Fruit fly (Drosophila melanogaster) whole organism, embryonic: Measurements from ENCODE around the gene Kap3.

ENCODE experiments used
- Atf3 ChIP-seq: fragments of 200-800 bp; sonication (Bioruptor generic); optimal IDR thresholded peaks from 3 replicates; lab custom pipeline; 2016; ENCODE audit warnings: missing biosample characterization, missing genetic modification characterization
- B-H1 ChIP-seq: fragments of 200-800 bp; sonication (Bioruptor generic); IDR thresholded peaks from 3 replicates; pipeline ENCODE4 v1.3.6; 2022; ENCODE audit warnings: missing biosample characterization, missing genetic modification characterization
- CG10979 ChIP-seq: fragments of 200-800 bp; sonication (Bioruptor generic); optimal IDR thresholded peaks from 2 replicates; lab custom pipeline; 2018; ENCODE audit warnings: missing biosample characterization, mild to moderate bottlenecking, missing genetic modification characterization, moderate library complexity
- CG12299 ChIP-seq: fragments of 200-800 bp; sonication (Bioruptor generic); optimal IDR thresholded peaks from 2 replicates; lab custom pipeline; 2018; ENCODE audit warnings: missing biosample characterization, mild to moderate bottlenecking, missing genetic modification characterization
- CG12744 ChIP-seq: fragments of 200-800 bp; sonication (Bioruptor generic); optimal IDR thresholded peaks from 2 replicates; lab custom pipeline; 2016; ENCODE audit warnings: missing biosample characterization, missing genetic modification characterization
- CG13775 ChIP-seq: fragments of 200-800 bp; sonication (Bioruptor generic); optimal IDR thresholded peaks from 3 replicates; lab custom pipeline; 2017; ENCODE audit warnings: missing biosample characterization, mild to moderate bottlenecking, missing genetic modification characterization
- CG13894 ChIP-seq: fragments of 200-800 bp; sonication (Bioruptor generic); optimal IDR thresholded peaks from 3 replicates; lab custom pipeline; 2018; ENCODE audit warnings: missing biosample characterization, mild to moderate bottlenecking, missing genetic modification characterization, moderate library complexity
- CG14860 ChIP-seq: fragments of 200-800 bp; sonication (Bioruptor generic); IDR thresholded peaks from 3 replicates; pipeline ENCODE4 v1.3.6; 2022; ENCODE audit warnings: missing biosample characterization, missing genetic modification characterization; ENCODE audit not compliant: partially characterized antibody
- CG14965 ChIP-seq: fragments of 200-800 bp; sonication (Bioruptor generic); optimal IDR thresholded peaks from 2 replicates; lab custom pipeline; 2016; ENCODE audit warnings: missing biosample characterization, missing genetic modification characterization, borderline replicate concordance
- CG1647 ChIP-seq: fragments of 200-800 bp; sonication (Bioruptor generic); optimal IDR thresholded peaks from 3 replicates; lab custom pipeline; 2016; ENCODE audit warnings: missing biosample characterization, missing genetic modification characterization
- CG17328 ChIP-seq: fragments of 200-800 bp; sonication (Bioruptor generic); IDR thresholded peaks from 2 replicates; pipeline ENCODE4 v1.3.6; 2022; ENCODE audit warnings: missing biosample characterization, missing genetic modification characterization
- CG1832 ChIP-seq: fragments of 200-800 bp; sonication (Bioruptor generic); optimal IDR thresholded peaks from 2 replicates; lab custom pipeline; 2017; ENCODE audit warnings: missing biosample characterization, mild to moderate bottlenecking, missing genetic modification characterization, inconsistent platforms
- CG3065 ChIP-seq: fragments of 200-800 bp; sonication (Bioruptor generic); optimal IDR thresholded peaks from 2 replicates; lab custom pipeline; 2016; ENCODE audit warnings: missing biosample characterization, missing genetic modification characterization
- CG31224 ChIP-seq: fragments of 200-800 bp; sonication (Bioruptor generic); IDR thresholded peaks from 2 replicates; pipeline ENCODE4 v1.3.6; 2022; ENCODE audit warnings: missing biosample characterization, missing genetic modification characterization
- CG6689 ChIP-seq: fragments of 200-800 bp; sonication (Bioruptor generic); IDR thresholded peaks from 2 replicates; pipeline ENCODE4 v1.3.6; 2022; ENCODE audit warnings: missing biosample characterization, missing genetic modification characterization
- CG7357 ChIP-seq: fragments of 200-800 bp; sonication (Bioruptor generic); IDR thresholded peaks from 3 replicates; pipeline ENCODE4 v1.3.6; 2022; ENCODE audit warnings: missing biosample characterization, missing genetic modification characterization
- CG7745 ChIP-seq: fragments of 200-800 bp; sonication (Bioruptor generic); optimal IDR thresholded peaks from 2 replicates; lab custom pipeline; 2018; ENCODE audit warnings: missing biosample characterization, mild to moderate bottlenecking, missing genetic modification characterization, moderate library complexity
- CG7987 ChIP-seq: fragments of 200-800 bp; sonication (Bioruptor generic); optimal IDR thresholded peaks from 2 replicates; lab custom pipeline; 2018; ENCODE audit warnings: missing biosample characterization, mild to moderate bottlenecking, missing genetic modification characterization, moderate library complexity
- CG8388 ChIP-seq: fragments of 200-800 bp; sonication (Bioruptor generic); optimal IDR thresholded peaks from 2 replicates; lab custom pipeline; 2019; ENCODE audit warnings: missing biosample characterization, mild to moderate bottlenecking, missing genetic modification characterization, moderate library complexity
- CG8765 ChIP-seq: fragments of 200-800 bp; sonication (Bioruptor generic); IDR thresholded peaks from 2 replicates; pipeline ENCODE4 v1.3.6; 2022; ENCODE audit warnings: missing biosample characterization, missing genetic modification characterization
- ERR ChIP-seq: fragments of 200-800 bp; sonication (Bioruptor generic); optimal IDR thresholded peaks from 2 replicates; lab custom pipeline; 2016; ENCODE audit warnings: missing biosample characterization, missing genetic modification characterization
- Fer1 ChIP-seq: fragments of 200-800 bp; sonication (Bioruptor generic); optimal IDR thresholded peaks from 2 replicates; lab custom pipeline; 2017; ENCODE audit warnings: missing biosample characterization, mild to moderate bottlenecking, missing genetic modification characterization
- Gsc ChIP-seq: fragments of 200-800 bp; sonication (Bioruptor generic); IDR thresholded peaks from 2 replicates; pipeline ENCODE4 v1.3.6; 2022; ENCODE audit warnings: missing biosample characterization, missing genetic modification characterization
- Jarid2 ChIP-seq: fragments of 200-800 bp; sonication (Bioruptor generic); optimal IDR thresholded peaks from 3 replicates; lab custom pipeline; 2017; ENCODE audit warnings: mild to moderate bottlenecking, missing biosample characterization, missing genetic modification reagents, missing genetic modification characterization
- Mes4 ChIP-seq: fragments of 200-800 bp; sonication (Bioruptor generic); optimal IDR thresholded peaks from 2 replicates; lab custom pipeline; 2016; ENCODE audit warnings: missing biosample characterization, missing genetic modification characterization
- Mrtf ChIP-seq: fragments of 200-800 bp; sonication (Bioruptor generic); IDR thresholded peaks from 3 replicates; pipeline ENCODE4 v1.3.6; 2022; ENCODE audit warnings: missing biosample characterization, missing genetic modification characterization
- NfI ChIP-seq: fragments of 200-800 bp; sonication (Bioruptor generic); optimal IDR thresholded peaks from 3 replicates; lab custom pipeline; 2018; ENCODE audit warnings: missing biosample characterization, mild to moderate bottlenecking, missing genetic modification characterization, moderate library complexity
- Ssrp ChIP-seq: fragments of 200-800 bp; sonication (Bioruptor generic); optimal IDR thresholded peaks from 2 replicates; lab custom pipeline; 2018; ENCODE audit warnings: missing biosample characterization, mild to moderate bottlenecking, missing genetic modification characterization, moderate library complexity
- al ChIP-seq: fragments of 200-800 bp; sonication (Bioruptor generic); IDR thresholded peaks from 2 replicates; pipeline ENCODE4 v1.3.6; 2022; ENCODE audit warnings: missing biosample characterization, missing genetic modification characterization
- ase ChIP-seq: fragments of 200-800 bp; sonication (Bioruptor generic); IDR thresholded peaks from 3 replicates; pipeline ENCODE4 v1.3.6; 2022; ENCODE audit warnings: missing biosample characterization, missing genetic modification characterization
- ato ChIP-seq: fragments of 200-800 bp; sonication (Bioruptor generic); IDR thresholded peaks from 2 replicates; pipeline ENCODE4 v1.3.6; 2022; ENCODE audit warnings: missing biosample characterization, missing genetic modification characterization; ENCODE audit not compliant: partially characterized antibody
- bigmax ChIP-seq: fragments of 200-800 bp; sonication (Bioruptor generic); optimal IDR thresholded peaks from 2 replicates; lab custom pipeline; 2018; ENCODE audit warnings: missing biosample characterization, mild to moderate bottlenecking, missing genetic modification characterization
- btn ChIP-seq: fragments of 200-800 bp; sonication (Bioruptor generic); optimal IDR thresholded peaks from 2 replicates; lab custom pipeline; 2016; ENCODE audit warnings: missing biosample characterization, missing genetic modification characterization
- cas ChIP-seq: fragments of 200-800 bp; sonication (Bioruptor generic); IDR thresholded peaks from 2 replicates; pipeline ENCODE4 v1.3.6; 2022; ENCODE audit warnings: missing biosample characterization, missing genetic modification characterization
- dpn ChIP-seq, 2 experiments: fragments of 200-800 bp; sonication (Bioruptor generic); optimal IDR thresholded peaks; 3 replicates each; lab custom pipeline; 2016; ENCODE audit warnings: missing biosample characterization in 2 of 2, missing genetic modification characterization in 2 of 2
- ems ChIP-seq: fragments of 200-800 bp; sonication (Bioruptor generic); optimal IDR thresholded peaks from 3 replicates; lab custom pipeline; 2016; ENCODE audit warnings: missing biosample characterization, missing genetic modification characterization
- gcm ChIP-seq: fragments of 200-800 bp; sonication (Bioruptor generic); optimal IDR thresholded peaks from 2 replicates; lab custom pipeline; 2019; ENCODE audit warnings: missing biosample characterization, mild to moderate bottlenecking, missing genetic modification characterization, moderate library complexity
- hkb ChIP-seq, 2 experiments: fragments of 200-800 bp in 1 of 2; fragments of >200 bp in 1 of 2; sonication (Bioruptor generic) in 1 of 2; IDR thresholded peaks in 1 of 2; optimal IDR thresholded peaks in 1 of 2; 2 replicates each; pipeline versions ENCODE4 v1.3.6 to Lab custom; 2017 to 2022; ENCODE audit warnings: missing biosample characterization in 1 of 2, missing genetic modification characterization in 1 of 2
- klu ChIP-seq: fragments of 200-800 bp; sonication (Bioruptor generic); IDR thresholded peaks from 2 replicates; pipeline ENCODE4 v1.3.6; 2022; ENCODE audit warnings: missing biosample characterization, missing genetic modification characterization
- p53 ChIP-seq: fragments of 200-800 bp; sonication (Bioruptor generic); optimal IDR thresholded peaks from 2 replicates; lab custom pipeline; 2016; ENCODE audit warnings: missing biosample characterization, missing genetic modification characterization
- pan ChIP-seq, 4 experiments: fragments of >200 bp in 3 of 4; fragments of 200-800 bp in 1 of 4; sonication (Bioruptor generic) in 1 of 4; optimal IDR thresholded peaks in 3 of 4; IDR thresholded peaks in 1 of 4; 2 replicates each; pipeline versions ENCODE4 v1.3.6 to Lab custom; 2017 to 2022; ENCODE audit warnings: missing biosample characterization in 2 of 4, missing genetic modification characterization in 2 of 4, mixed read lengths in 1 of 4
- pnt ChIP-seq: fragments of 200-800 bp; sonication (Bioruptor generic); optimal IDR thresholded peaks from 3 replicates; lab custom pipeline; 2016; ENCODE audit warnings: missing biosample characterization, missing genetic modification characterization
- ranshi ChIP-seq: fragments of 200-800 bp; sonication (Bioruptor generic); IDR thresholded peaks from 2 replicates; pipeline ENCODE4 v1.3.6; 2022; ENCODE audit warnings: missing biosample characterization, missing genetic modification characterization
- row ChIP-seq: fragments of 200-800 bp; sonication (Bioruptor generic); IDR thresholded peaks from 3 replicates; pipeline ENCODE4 v1.3.6; 2022; ENCODE audit warnings: missing biosample characterization, missing genetic modification characterization
- tin ChIP-seq: fragments of 200-800 bp; sonication (Bioruptor generic); optimal IDR thresholded peaks from 3 replicates; lab custom pipeline; 2016; ENCODE audit warnings: missing biosample characterization, missing genetic modification characterization
- unpg ChIP-seq: fragments of 200-800 bp; sonication (Bioruptor generic); optimal IDR thresholded peaks from 3 replicates; lab custom pipeline; 2018; ENCODE audit warnings: missing biosample characterization, mild to moderate bottlenecking, missing genetic modification characterization, moderate library complexity
- wdn ChIP-seq: fragments of 200-800 bp; sonication (Bioruptor generic); IDR thresholded peaks from 2 replicates; pipeline ENCODE4 v1.3.6; 2022; ENCODE audit warnings: missing biosample characterization, missing genetic modification characterization
- wek ChIP-seq: fragments of 200-800 bp; sonication (Bioruptor generic); optimal IDR thresholded peaks from 3 replicates; lab custom pipeline; 2018; ENCODE audit warnings: missing biosample characterization, mild to moderate bottlenecking, missing genetic modification characterization, moderate library complexity

The Kap3 gene

dm6 chrX:11338973-11339867 is 664 bp downstream of the Kap3 start (continued):
- TF ChIP-seq unpg: peak; percentile 9
- TF ChIP-seq hkb (optimal IDR thresholded peaks at IDR 0.05; lab: Kevin White, UChicago): peak; percentile 68
- TF ChIP-seq hkb (GFP tag; IDR thresholded peaks at IDR 0.05; lab: Robert Waterston, UW): no peak
- TF ChIP-seq CG31224 (GFP tag; lab: Robert Waterston, UW): no peak
- TF ChIP-seq cas (GFP tag; lab: Robert Waterston, UW): no peak
- TF ChIP-seq pnt: peak; percentile 28
- no peak for TF ChIP-seq Mrtf (GFP tag; lab: Robert Waterston, UW)
- TF ChIP-seq CG17328 (GFP tag; lab: Robert Waterston, UW): no peak
- peak; percentile 40 for TF ChIP-seq CG13775
- no peak for TF ChIP-seq ranshi (GFP tag; lab: Robert Waterston, UW)
- peak; percentile 30 for TF ChIP-seq CG13894 (tag; lab: Kevin White, UChicago)
- no peak for TF ChIP-seq CG12744 (GFP tag; lab: Kevin White, UChicago)
- TF ChIP-seq CG1832 (GFP tag; lab: Kevin White, UChicago): no peak
- TF ChIP-seq Mes4 (GFP tag; lab: Kevin White, UChicago): peak; percentile 15
- no peak for TF ChIP-seq Ssrp
- no peak for TF ChIP-seq CG8765
- TF ChIP-seq NfI (GFP tag; lab: Kevin White, UChicago): peak; percentile 43
- no peak for TF ChIP-seq CG7987 (GFP tag; lab: Kevin White, UChicago)
- peak; percentile 37 for TF ChIP-seq CG1647 (GFP tag; lab: Kevin White, UChicago)
- TF ChIP-seq wek: no peak
- no peak for TF ChIP-seq CG6689 (GFP tag; lab: Robert Waterston, UW)
- TF ChIP-seq CG7745: no peak
- no peak for TF ChIP-seq pan (optimal IDR thresholded peaks at IDR 0.05; lab: Kevin White, UChicago)
- no peak for TF ChIP-seq pan (GFP tag; optimal IDR thresholded peaks at IDR 0.05 in 1 of 2, IDR thresholded peaks at IDR 0.05 in 1 of 2)
- no peak for TF ChIP-seq wdn (GFP tag; lab: Robert Waterston, UW)
- TF ChIP-seq CG3065 (GFP tag; lab: Kevin White, UChicago): no peak
- peak; percentile 49 for TF ChIP-seq al (GFP tag; lab: Robert Waterston, UW)
- no peak for TF ChIP-seq gcm (GFP tag; lab: Kevin White, UChicago)
- TF ChIP-seq ERR (GFP tag; lab: Kevin White, UChicago): peak; percentile 68
- no peak for TF ChIP-seq p53
- no peak for TF ChIP-seq CG8388 (GFP tag; lab: Kevin White, UChicago)
- TF ChIP-seq ase (GFP tag; lab: Robert Waterston, UW): no peak
- peak; percentile 87 for TF ChIP-seq CG14860 (GFP tag; lab: Robert Waterston, UW)
- TF ChIP-seq Atf3 (GFP tag; lab: Kevin White, UChicago): peak; percentile 52
- TF ChIP-seq CG7357 (GFP tag; lab: Robert Waterston, UW): no peak
- no peak for TF ChIP-seq CG12299 (tag; lab: Kevin White, UChicago)
- no peak for TF ChIP-seq B-H1 (GFP tag; lab: Robert Waterston, UW)
- no peak for TF ChIP-seq Fer1 (GFP tag; lab: Kevin White, UChicago)
- no peak for TF ChIP-seq ems (GFP tag; lab: Kevin White, UChicago)
- TF ChIP-seq row (GFP tag; lab: Robert Waterston, UW): peak; percentile 82
- TF ChIP-seq dpn (GFP tag; optimal IDR thresholded peaks at IDR 0.05; lab: Kevin White, UChicago): peak; percentile 66 to 70
- TF ChIP-seq btn (GFP tag; lab: Kevin White, UChicago): no peak
- no peak for TF ChIP-seq CG10979 (tag; lab: Kevin White, UChicago)
- TF ChIP-seq ato (GFP tag; lab: Robert Waterston, UW): peak; percentile 61
- TF ChIP-seq Gsc (GFP tag; lab: Robert Waterston, UW): no peak
- no peak for TF ChIP-seq Jarid2
- TF ChIP-seq bigmax (GFP tag; lab: Kevin White, UChicago): no peak
- no peak for TF ChIP-seq klu (GFP tag; lab: Robert Waterston, UW)
- no peak for TF ChIP-seq CG14965
- TF ChIP-seq tin (GFP tag; lab: Kevin White, UChicago): peak; percentile 47
